Worm (Caenorhabditis elegans): ENCODE data around the gene cyp-37A1.

The cyp-37A1 gene

ce11 chrII:13997989-13998388, 18.8 kb downstream of the cyp-37A1 start:
- TF ChIP-seq med-1 (GFP tag; optimal IDR thresholded peaks at IDR 0.05; ENCODE audit: insufficient read depth) (no peak), klf-2 (GFP tag; conservative IDR thresholded peaks at IDR 0.05) (no peak), tab-1 (GFP tag; IDR thresholded peaks at IDR 0.05) (no peak)

ce11 chrII:13997477-13997876, 19.3 kb downstream of the cyp-37A1 start, which contains the start of gene F01D5.1:
TSS of gene F01D5.1 (minus strand) at chrII:13997581.
- TF ChIP-seq tab-1 (GFP tag; IDR thresholded peaks at IDR 0.05) = no peak

ce11 chrII:13994934-13995333, 21.8 kb downstream of the cyp-37A1 start, which contains the start of gene Y39G8B.7:
TSS of gene Y39G8B.7 (minus strand) at chrII:13995034.
- TF ChIP-seq tab-1 (GFP tag; IDR thresholded peaks at IDR 0.05) (no peak), ztf-23 (GFP tag; IDR thresholded peaks at IDR 0.05) (no peak), ztf-29 (GFP tag; IDR thresholded peaks at IDR 0.05) (no peak), flt-1 (GFP tag; IDR thresholded peaks at IDR 0.05) (no peak), cog-1 (tag; optimal IDR thresholded peaks at IDR 0.05) (no peak), ref-1 (GFP tag; conservative IDR thresholded peaks at IDR 0.05) (no peak), klf-2 (GFP tag; conservative IDR thresholded peaks at IDR 0.05) (no peak), med-1 (GFP tag; optimal IDR thresholded peaks at IDR 0.05; ENCODE audit: insufficient read depth) (no peak), T22C8.4 (GFP tag; IDR thresholded peaks at IDR 0.05) (no peak)

- no peak for TF ChIP-seq ztf-23 (GFP tag; IDR thresholded peaks at IDR 0.05)
- no peak for TF ChIP-seq ztf-29 (GFP tag; IDR thresholded peaks at IDR 0.05)
- no peak for TF ChIP-seq flt-1 (GFP tag; IDR thresholded peaks at IDR 0.05)
- TF ChIP-seq med-1 (GFP tag; optimal IDR thresholded peaks at IDR 0.05; ENCODE audit: insufficient read depth) = no peak
- TF ChIP-seq klf-2 (GFP tag; conservative IDR thresholded peaks at IDR 0.05) = no peak
- no peak for TF ChIP-seq cog-1 (tag; optimal IDR thresholded peaks at IDR 0.05)
- no peak for TF ChIP-seq T22C8.4 (GFP tag; IDR thresholded peaks at IDR 0.05)
- TF ChIP-seq tab-1 (GFP tag; IDR thresholded peaks at IDR 0.05) = no peak
- no peak for TF ChIP-seq ref-1 (GFP tag; conservative IDR thresholded peaks at IDR 0.05)
Observed at ce11 chrII:13991741-13992140, 25.0 kb downstream of the cyp-37A1 start, which contains the start of gene Y39G8B.5. TSS of gene Y39G8B.5 (minus strand) at chrII:13991841.

ce11 chrII:13984551-13984950, 32.2 kb downstream of the cyp-37A1 start, which contains the start of gene sre-47:
TSS of gene sre-47 (minus strand) at chrII:13984651.
- TF ChIP-seq ztf-23 (GFP tag; IDR thresholded peaks at IDR 0.05) (no peak), cog-1 (tag; optimal IDR thresholded peaks at IDR 0.05) (no peak), med-1 (GFP tag; optimal IDR thresholded peaks at IDR 0.05; ENCODE audit: insufficient read depth) (no peak), ztf-29 (GFP tag; IDR thresholded peaks at IDR 0.05) (no peak), ref-1 (GFP tag; conservative IDR thresholded peaks at IDR 0.05) (no peak), klf-2 (GFP tag; conservative IDR thresholded peaks at IDR 0.05) (no peak), tab-1 (GFP tag; IDR thresholded peaks at IDR 0.05) (no peak), flt-1 (GFP tag; IDR thresholded peaks at IDR 0.05) (no peak)

ce11 chrII:13982923-13983322, 33.8 kb downstream of the cyp-37A1 start, which contains the start of the genes Y39G8B.13 and Y39G8B.10:
TSS of gene Y39G8B.13 (minus strand) at chrII:13983047.
TSS of gene Y39G8B.10 (minus strand) at chrII:13983115.
- TF ChIP-seq T22C8.4 (GFP tag; IDR thresholded peaks at IDR 0.05) (no peak), tab-1 (GFP tag; IDR thresholded peaks at IDR 0.05) (no peak), med-1 (GFP tag; optimal IDR thresholded peaks at IDR 0.05; ENCODE audit: insufficient read depth) (no peak), ztf-29 (GFP tag; IDR thresholded peaks at IDR 0.05) (no peak), ztf-23 (GFP tag; IDR thresholded peaks at IDR 0.05) (no peak), cog-1 (tag; optimal IDR thresholded peaks at IDR 0.05) (no peak), klf-2 (GFP tag; conservative IDR thresholded peaks at IDR 0.05) (no peak), flt-1 (GFP tag; IDR thresholded peaks at IDR 0.05) (no peak), ref-1 (GFP tag; conservative IDR thresholded peaks at IDR 0.05) (no peak)

ce11 chrII:13982247-13982646, 34.5 kb downstream of the cyp-37A1 start:
- TF ChIP-seq med-1 (GFP tag; optimal IDR thresholded peaks at IDR 0.05; ENCODE audit: insufficient read depth) = no peak
- no peak for TF ChIP-seq ref-1 (GFP tag; conservative IDR thresholded peaks at IDR 0.05)
- no peak for TF ChIP-seq ztf-23 (GFP tag; IDR thresholded peaks at IDR 0.05)
- no peak for TF ChIP-seq tab-1 (GFP tag; IDR thresholded peaks at IDR 0.05)
- TF ChIP-seq T22C8.4 (GFP tag; IDR thresholded peaks at IDR 0.05) = no peak
- TF ChIP-seq ztf-29 (GFP tag; IDR thresholded peaks at IDR 0.05) = no peak
- TF ChIP-seq klf-2 (GFP tag; conservative IDR thresholded peaks at IDR 0.05) = no peak
- no peak for TF ChIP-seq flt-1 (GFP tag; IDR thresholded peaks at IDR 0.05)
- TF ChIP-seq cog-1 (tag; optimal IDR thresholded peaks at IDR 0.05) = no peak

- TF ChIP-seq T22C8.4 (GFP tag; IDR thresholded peaks at IDR 0.05) (no peak), ztf-29 (GFP tag; IDR thresholded peaks at IDR 0.05) (no peak), tab-1 (GFP tag; IDR thresholded peaks at IDR 0.05) (no peak), cog-1 (tag; optimal IDR thresholded peaks at IDR 0.05) (no peak), klf-2 (GFP tag; conservative IDR thresholded peaks at IDR 0.05) (no peak), med-1 (GFP tag; optimal IDR thresholded peaks at IDR 0.05; ENCODE audit: insufficient read depth) (no peak), flt-1 (GFP tag; IDR thresholded peaks at IDR 0.05) (no peak), ztf-23 (GFP tag; IDR thresholded peaks at IDR 0.05) (no peak), ref-1 (GFP tag; conservative IDR thresholded peaks at IDR 0.05) (no peak)
Observed at ce11 chrII:13981819-13982218, 34.9 kb downstream of the cyp-37A1 start.

- TF ChIP-seq ztf-29 (GFP tag; IDR thresholded peaks at IDR 0.05) = no peak
- no peak for TF ChIP-seq cog-1 (tag; optimal IDR thresholded peaks at IDR 0.05)
- TF ChIP-seq med-1 (GFP tag; optimal IDR thresholded peaks at IDR 0.05; ENCODE audit: insufficient read depth) = no peak
- no peak for TF ChIP-seq ref-1 (GFP tag; conservative IDR thresholded peaks at IDR 0.05)
- TF ChIP-seq flt-1 (GFP tag; IDR thresholded peaks at IDR 0.05) = no peak
- TF ChIP-seq T22C8.4 (GFP tag; IDR thresholded peaks at IDR 0.05) = no peak
- no peak for TF ChIP-seq tab-1 (GFP tag; IDR thresholded peaks at IDR 0.05)
- TF ChIP-seq ztf-23 (GFP tag; IDR thresholded peaks at IDR 0.05) = no peak
- TF ChIP-seq klf-2 (GFP tag; conservative IDR thresholded peaks at IDR 0.05) = no peak
Observed at ce11 chrII:13981097-13981496, 35.7 kb downstream of the cyp-37A1 start, which contains the start of gene Y39G8B.9. TSS of gene Y39G8B.9 (plus strand) at chrII:13981365.

- TF ChIP-seq med-1 (GFP tag; optimal IDR thresholded peaks at IDR 0.05; ENCODE audit: insufficient read depth) (no peak), T22C8.4 (GFP tag; IDR thresholded peaks at IDR 0.05) (no peak), ztf-29 (GFP tag; IDR thresholded peaks at IDR 0.05) (no peak), flt-1 (GFP tag; IDR thresholded peaks at IDR 0.05) (no peak), ztf-23 (GFP tag; IDR thresholded peaks at IDR 0.05) (no peak), cog-1 (tag; optimal IDR thresholded peaks at IDR 0.05) (no peak), ref-1 (GFP tag; conservative IDR thresholded peaks at IDR 0.05) (no peak), tab-1 (GFP tag; IDR thresholded peaks at IDR 0.05) (no peak), klf-2 (GFP tag; conservative IDR thresholded peaks at IDR 0.05) (no peak)
Observed at ce11 chrII:13979833-13980513, 36.8 kb downstream of the cyp-37A1 start, which contains the start of gene sre-48. TSS of gene sre-48 (minus strand) at chrII:13979883.

All from whole organism, midembryonic.